Worm (Caenorhabditis elegans) whole organism, L4/young adult: ENCODE measurements around the gene spp-10.

Experiments used
- W03F9.2 ChIP-seq: fragments of 150-350 bp; optimal IDR thresholded peaks from 2 replicates; lab custom pipeline; 2014; ENCODE audit warnings: missing biosample characterization, missing genetic modification characterization
- him-1 ChIP-seq: sonication (generic microtip); optimal IDR thresholded peaks from 2 replicates; lab custom pipeline; 2016; ENCODE audit warnings: missing genotype, missing genetic modification reagents, missing genetic modification characterization, missing compliant biosample characterization

DNA sequence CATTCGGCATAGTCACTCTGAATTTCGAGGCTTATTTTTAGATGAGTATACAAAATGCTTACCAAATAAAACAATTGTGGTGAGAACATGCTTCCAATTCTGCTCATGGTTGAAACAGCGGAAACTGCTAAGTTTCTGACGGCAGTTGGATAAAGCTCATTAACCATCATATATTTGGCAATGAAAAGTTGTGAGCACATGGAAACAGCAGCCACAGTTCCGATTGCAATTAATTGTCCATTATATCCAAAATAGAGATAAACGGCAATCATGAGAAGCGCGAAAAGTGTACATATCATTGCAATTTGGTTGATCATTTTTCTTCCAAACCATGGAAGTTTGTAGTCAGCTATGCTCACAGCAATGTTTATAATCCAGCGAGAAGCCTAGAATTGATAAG lies 15.8 kb upstream of the spp-10 start:
- TF ChIP-seq him-1 (tag; lab: Kevin White, UChicago), result no peak
- TF ChIP-seq W03F9.2 (tag; lab: Kevin White, UChicago), result no peak
